Fruit fly (Drosophila melanogaster): Measurements from ENCODE around the gene CG7542.

Gene CG7542

dm6 chr3L:17568698-17569097 is 19.1 kb downstream of the CG7542 start:
- TF ChIP-seq CG33017 (tag; optimal IDR thresholded peaks at IDR 0.05) (no peak), CG1620 (GFP tag; optimal IDR thresholded peaks at IDR 0.05) (no peak), CG7045 (GFP tag; optimal IDR thresholded peaks at IDR 0.05) (no peak), toe (GFP tag; optimal IDR thresholded peaks at IDR 0.05) (no peak), cnc (optimal IDR thresholded peaks at IDR 0.05) (no peak), Crg-1 (GFP tag; optimal IDR thresholded peaks at IDR 0.05) (no peak), CG11617 (GFP tag; optimal IDR thresholded peaks at IDR 0.05) (no peak), CG12768 (GFP tag; optimal IDR thresholded peaks at IDR 0.05) (no peak), tj (GFP tag; optimal IDR thresholded peaks at IDR 0.05) (no peak), Hr96 (GFP tag; optimal IDR thresholded peaks at IDR 0.05) (no peak), CG7101 (tag; optimal IDR thresholded peaks at IDR 0.05) (no peak), CG14711 (tag; optimal IDR thresholded peaks at IDR 0.05) (no peak), pad (GFP tag; optimal IDR thresholded peaks at IDR 0.05) (no peak), bab1 (GFP tag; optimal IDR thresholded peaks at IDR 0.05) (no peak), Mnt (GFP tag; optimal IDR thresholded peaks at IDR 0.05) (no peak), cic (GFP tag; optimal IDR thresholded peaks at IDR 0.05) (no peak), kay (GFP tag; ENCODE audit: borderline replicate concordance) (no peak), Clk (GFP tag; optimal IDR thresholded peaks at IDR 0.05) (no peak), ovo (GFP tag; optimal IDR thresholded peaks at IDR 0.05) (no peak), CG5204 (GFP tag; optimal IDR thresholded peaks at IDR 0.05) (no peak)

- TF ChIP-seq CG12768 (GFP tag; optimal IDR thresholded peaks at IDR 0.05) (peak; percentile 51), pad (GFP tag; optimal IDR thresholded peaks at IDR 0.05) (peak; percentile 43), tj (GFP tag; optimal IDR thresholded peaks at IDR 0.05) (peak; percentile 86), CG5204 (GFP tag; optimal IDR thresholded peaks at IDR 0.05) (no peak), CG1620 (GFP tag; optimal IDR thresholded peaks at IDR 0.05) (no peak), CG7101 (tag; optimal IDR thresholded peaks at IDR 0.05) (no peak)
Observed at dm6 chr3L:17569737-17570546, 20.3 kb downstream of the CG7542 start.

- TF ChIP-seq CG33017 (tag; optimal IDR thresholded peaks at IDR 0.05) (no peak), CG5204 (GFP tag; optimal IDR thresholded peaks at IDR 0.05) (no peak), kay (GFP tag; ENCODE audit: borderline replicate concordance) (peak; percentile 83), bab1 (GFP tag; optimal IDR thresholded peaks at IDR 0.05) (no peak), tj (GFP tag; optimal IDR thresholded peaks at IDR 0.05) (peak; percentile 37)
Observed at dm6 chr3L:17570547-17570873, 20.9 kb downstream of the CG7542 start.

- TF ChIP-seq CG12768 (GFP tag; optimal IDR thresholded peaks at IDR 0.05) (peak; percentile 30), CG7045 (GFP tag; optimal IDR thresholded peaks at IDR 0.05) (peak; percentile 7), cic (GFP tag; optimal IDR thresholded peaks at IDR 0.05) (peak; percentile 34), CG1620 (GFP tag; optimal IDR thresholded peaks at IDR 0.05) (no peak), CG7101 (tag; optimal IDR thresholded peaks at IDR 0.05) (no peak), CG14711 (tag; optimal IDR thresholded peaks at IDR 0.05) (no peak), cnc (optimal IDR thresholded peaks at IDR 0.05) (no peak), CG33017 (tag; optimal IDR thresholded peaks at IDR 0.05) (no peak), Crg-1 (GFP tag; optimal IDR thresholded peaks at IDR 0.05) (no peak), Hr96 (GFP tag; optimal IDR thresholded peaks at IDR 0.05) (no peak), tj (GFP tag; optimal IDR thresholded peaks at IDR 0.05) (peak; percentile 21), toe (GFP tag; optimal IDR thresholded peaks at IDR 0.05) (no peak), CG11617 (GFP tag; optimal IDR thresholded peaks at IDR 0.05) (no peak), kay (GFP tag; ENCODE audit: borderline replicate concordance) (no peak), bab1 (GFP tag; optimal IDR thresholded peaks at IDR 0.05) (no peak)
Observed at dm6 chr3L:17572090-17572489, 22.5 kb downstream of the CG7542 start.

- TF ChIP-seq kay (GFP tag; ENCODE audit: borderline replicate concordance) (peak; percentile 23), CG14711 (tag; optimal IDR thresholded peaks at IDR 0.05) (no peak), Clk (GFP tag; optimal IDR thresholded peaks at IDR 0.05) (no peak), Mnt (GFP tag; optimal IDR thresholded peaks at IDR 0.05) (peak; percentile 35), CG1620 (GFP tag; optimal IDR thresholded peaks at IDR 0.05) (no peak), CG5204 (GFP tag; optimal IDR thresholded peaks at IDR 0.05) (no peak), ovo (GFP tag; optimal IDR thresholded peaks at IDR 0.05) (peak; percentile 0), toe (GFP tag; optimal IDR thresholded peaks at IDR 0.05) (no peak), Hr96 (GFP tag; optimal IDR thresholded peaks at IDR 0.05) (no peak), CG11617 (GFP tag; optimal IDR thresholded peaks at IDR 0.05) (no peak), CG12768 (GFP tag; optimal IDR thresholded peaks at IDR 0.05) (peak; percentile 56), cnc (optimal IDR thresholded peaks at IDR 0.05) (no peak), CG33017 (tag; optimal IDR thresholded peaks at IDR 0.05) (no peak), CG7045 (GFP tag; optimal IDR thresholded peaks at IDR 0.05) (no peak), CG7101 (tag; optimal IDR thresholded peaks at IDR 0.05) (peak; percentile 3), cic (GFP tag; optimal IDR thresholded peaks at IDR 0.05) (peak; percentile 81), pad (GFP tag; optimal IDR thresholded peaks at IDR 0.05) (peak; percentile 52), tj (GFP tag; optimal IDR thresholded peaks at IDR 0.05) (peak; percentile 62)
Observed at dm6 chr3L:17573823-17574222, 24.2 kb downstream of the CG7542 start.

dm6 chr3L:17576093-17576885 is 26.7 kb downstream of the CG7542 start:
- TF ChIP-seq Mnt (GFP tag; optimal IDR thresholded peaks at IDR 0.05) (peak; percentile 23), CG1620 (GFP tag; optimal IDR thresholded peaks at IDR 0.05) (no peak), CG12768 (GFP tag; optimal IDR thresholded peaks at IDR 0.05) (peak; percentile 58), ovo (GFP tag; optimal IDR thresholded peaks at IDR 0.05) (no peak), CG7045 (GFP tag; optimal IDR thresholded peaks at IDR 0.05) (peak; percentile 27), CG14711 (tag; optimal IDR thresholded peaks at IDR 0.05) (no peak), tj (GFP tag; optimal IDR thresholded peaks at IDR 0.05) (peak; percentile 97), Hr96 (GFP tag; optimal IDR thresholded peaks at IDR 0.05) (peak; percentile 11), CG7101 (tag; optimal IDR thresholded peaks at IDR 0.05) (no peak), pad (GFP tag; optimal IDR thresholded peaks at IDR 0.05) (peak; percentile 69), cic (GFP tag; optimal IDR thresholded peaks at IDR 0.05) (peak; percentile 63)
